Worm (Caenorhabditis elegans) whole organism, late embryonic: ENCODE data around the gene spop-1.

ENCODE experiments used
- ceh-48 ChIP-seq: sonication (generic microtip); optimal IDR thresholded peaks from 2 replicates; lab custom pipeline; 2016; ENCODE audit warnings: missing genetic modification characterization, inconsistent platforms, missing compliant biosample characterization
- dmd-4 ChIP-seq: sonication (generic microtip); optimal IDR thresholded peaks from 2 replicates; lab custom pipeline; 2016; ENCODE audit warnings: borderline replicate concordance, missing genetic modification characterization, missing compliant biosample characterization
- eyg-1 ChIP-seq: sonication (generic microtip); optimal IDR thresholded peaks from 2 replicates; lab custom pipeline; 2016; ENCODE audit warnings: missing genotype, missing genetic modification characterization, missing compliant biosample characterization
- nfya-1 ChIP-seq: sonication (generic microtip); optimal IDR thresholded peaks from 2 replicates; lab custom pipeline; 2017; ENCODE audit warnings: missing genetic modification characterization, mild to moderate bottlenecking, missing compliant biosample characterization, antibody characterized with exemption, moderate library complexity
- nhr-11 ChIP-seq: fragments of 150-350 bp; optimal IDR thresholded peaks from 2 replicates; lab custom pipeline; 2014; ENCODE audit warnings: missing biosample characterization, missing genetic modification characterization
- nhr-232 ChIP-seq: sonication (generic microtip); optimal IDR thresholded peaks from 2 replicates; lab custom pipeline; 2016; ENCODE audit warnings: missing genetic modification characterization, missing compliant biosample characterization
- pag-3 ChIP-seq: sonication (generic microtip); optimal IDR thresholded peaks from 2 replicates; lab custom pipeline; 2016; ENCODE audit warnings: missing compliant biosample characterization, missing genetic modification characterization, borderline replicate concordance
- ref-2 ChIP-seq: sonication (generic microtip); optimal IDR thresholded peaks from 2 replicates; lab custom pipeline; 2016; ENCODE audit warnings: missing genetic modification characterization, missing compliant biosample characterization
- ztf-16 ChIP-seq: sonication (generic microtip); optimal IDR thresholded peaks from 2 replicates; lab custom pipeline; 2017; ENCODE audit warnings: missing genetic modification characterization, missing compliant biosample characterization

DNA sequence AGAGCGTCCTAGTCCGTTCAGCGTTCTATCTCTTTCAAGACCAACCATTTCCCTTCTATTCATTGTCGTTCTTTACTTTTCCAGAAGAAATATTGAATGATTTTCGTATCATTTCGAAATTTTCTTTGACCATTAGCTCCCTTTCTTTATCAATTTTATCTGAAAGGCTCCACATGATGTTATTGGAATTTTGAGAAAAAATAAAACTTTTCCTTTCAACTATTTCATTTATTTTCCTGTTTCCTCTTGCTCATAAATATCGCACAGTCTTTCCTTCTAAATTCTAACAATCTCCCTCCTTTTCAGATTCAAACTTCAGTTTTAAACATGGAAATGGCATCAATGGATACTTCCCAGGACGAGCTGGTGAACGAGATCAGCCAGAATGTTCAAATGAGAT is 40.4 kb downstream of the spop-1 start, which contains the start of gene T16G12.4:
- TF ChIP-seq dmd-4 (tag; lab: Kevin White, UChicago) (no peak), nhr-232 (tag; lab: Kevin White, UChicago) (no peak), ref-2 (tag; lab: Kevin White, UChicago) (no peak), eyg-1 (tag; lab: Kevin White, UChicago) (no peak), pag-3 (tag; lab: Kevin White, UChicago) (no peak), nfya-1 (tag; lab: Kevin White, UChicago) (no peak), ceh-48 (tag; lab: Kevin White, UChicago) (no peak), nhr-11 (tag; lab: Kevin White, UChicago) (no peak), ztf-16 (tag; lab: Kevin White, UChicago) (no peak)
